Worm (Caenorhabditis elegans): ENCODE measurements around the gene E02C12.9.
A peak's percentile ranks its signal among the peaks of the same experiment; 100 is the strongest.

E02C12.9 gene

ce11 chrV:9342282-9342681 lies 33.0 kb downstream of the E02C12.9 start:
- TF ChIP-seq nhr-19 (GFP tag; conservative IDR thresholded peaks at IDR 0.05) (peak; percentile 16), grh-1 (GFP tag; IDR thresholded peaks at IDR 0.05) (peak; percentile 23; the same call in 1 of the 2 replicates)

- peak; percentile 37; the same call in 1 of the 2 replicates for TF ChIP-seq grh-1 (GFP tag; IDR thresholded peaks at IDR 0.05)
These were observed 33.5 kb downstream of the E02C12.9 start for ce11 chrV:9341814-9342213.

ce11 chrV:9340318-9340717 lies 35.0 kb downstream of the E02C12.9 start:
- TF ChIP-seq Y116A8C.19 (tag; optimal IDR thresholded peaks at IDR 0.05; ENCODE audit: borderline replicate concordance): no peak
- TF ChIP-seq nhr-19 (GFP tag; conservative IDR thresholded peaks at IDR 0.05): peak; percentile 24; the same call in 1 of the 2 replicates
- TF ChIP-seq C16A3.4 (tag; optimal IDR thresholded peaks at IDR 0.05): peak; percentile 9
- no peak for TF ChIP-seq blmp-1 (tag; optimal IDR thresholded peaks at IDR 0.05)
- TF ChIP-seq hlh-4 (tag; optimal IDR thresholded peaks at IDR 0.05): no peak
- TF ChIP-seq unc-86 (tag; optimal IDR thresholded peaks at IDR 0.05): peak; percentile 3
- peak; percentile 56 for TF ChIP-seq grh-1 (GFP tag; IDR thresholded peaks at IDR 0.05)
- TF ChIP-seq nhr-71 (tag; optimal IDR thresholded peaks at IDR 0.05): peak; percentile 23
- peak; percentile 20 for TF ChIP-seq rnt-1 (tag; optimal IDR thresholded peaks at IDR 0.05)
- peak; percentile 23 for TF ChIP-seq ceh-63 (GFP tag; optimal IDR thresholded peaks at IDR 0.05)

- peak; percentile 15 for TF ChIP-seq ztf-4 (tag; optimal IDR thresholded peaks at IDR 0.05)
- peak; percentile 86 for TF ChIP-seq ama-1 (optimal IDR thresholded peaks at IDR 0.05)
- no peak for TF ChIP-seq mef-2 (tag; optimal IDR thresholded peaks at IDR 0.05)
- peak; percentile 14 to 22 for TF ChIP-seq efl-1 (optimal IDR thresholded peaks at IDR 0.05)
- peak in 1 of 2 experiments; percentile 0 for TF ChIP-seq efl-1 (GFP tag; optimal IDR thresholded peaks at IDR 0.05 in 1 of 2)
- TF ChIP-seq fkh-8 (tag; optimal IDR thresholded peaks at IDR 0.05): peak; percentile 27
- peak; percentile 63 for TF ChIP-seq nhr-47 (tag; optimal IDR thresholded peaks at IDR 0.05)
These were observed 36.8 kb downstream of the E02C12.9 start for ce11 chrV:9338452-9338851.

ce11 chrV:9336462-9336861 lies 38.8 kb downstream of the E02C12.9 start, which contains the start of gene coq-6:
Gene coq-6 (plus strand): TSS chrV:9336762.
- TF ChIP-seq lin-35 (GFP tag; optimal IDR thresholded peaks at IDR 0.05) (no peak), zip-4 (GFP tag; optimal IDR thresholded peaks at IDR 0.05) (no peak), alr-1 (tag; optimal IDR thresholded peaks at IDR 0.05; ENCODE audit: borderline replicate concordance) (no peak), C16A3.4 (tag; optimal IDR thresholded peaks at IDR 0.05) (no peak), fos-1 (tag; optimal IDR thresholded peaks at IDR 0.05) (no peak), ceh-90 (tag; optimal IDR thresholded peaks at IDR 0.05) (no peak)

ce11 chrV:9334216-9334615 lies 41.1 kb downstream of the E02C12.9 start, which contains the start of gene ucp-4:
Gene ucp-4 (plus strand): TSS chrV:9334298.
- TF ChIP-seq lir-3 (tag; optimal IDR thresholded peaks at IDR 0.05; ENCODE audit: poor library complexity) (no peak), jun-1 (tag; optimal IDR thresholded peaks at IDR 0.05) (no peak), mdl-1 (tag; optimal IDR thresholded peaks at IDR 0.05) (no peak), hlh-4 (tag; optimal IDR thresholded peaks at IDR 0.05) (no peak), xbp-1 (tag; optimal IDR thresholded peaks at IDR 0.05) (no peak), nhr-11 (tag; optimal IDR thresholded peaks at IDR 0.05) (no peak), blmp-1 (tag; optimal IDR thresholded peaks at IDR 0.05) (peak; percentile 44), mef-2 (tag; optimal IDR thresholded peaks at IDR 0.05) (no peak), lsy-2 (tag; optimal IDR thresholded peaks at IDR 0.05) (peak in 1 of 2 experiments; percentile 9), elt-2 (tag; optimal IDR thresholded peaks at IDR 0.05) (no peak), nhr-85 (tag) (peak; percentile 11), nhr-19 (GFP tag; conservative IDR thresholded peaks at IDR 0.05) (no peak), nhr-77 (tag; optimal IDR thresholded peaks at IDR 0.05) (no peak), dpl-1 (GFP tag; optimal IDR thresholded peaks at IDR 0.05) (peak in 1 of 3 experiments; percentile 24), nhr-20 (tag; optimal IDR thresholded peaks at IDR 0.05) (no peak), lin-14 (GFP tag; optimal IDR thresholded peaks at IDR 0.05) (peak; percentile 23)

Measured in whole organism, L1 larva.